Worm (Caenorhabditis elegans): Measurements from ENCODE around the gene lgc-55.

Gene lgc-55

DNA sequence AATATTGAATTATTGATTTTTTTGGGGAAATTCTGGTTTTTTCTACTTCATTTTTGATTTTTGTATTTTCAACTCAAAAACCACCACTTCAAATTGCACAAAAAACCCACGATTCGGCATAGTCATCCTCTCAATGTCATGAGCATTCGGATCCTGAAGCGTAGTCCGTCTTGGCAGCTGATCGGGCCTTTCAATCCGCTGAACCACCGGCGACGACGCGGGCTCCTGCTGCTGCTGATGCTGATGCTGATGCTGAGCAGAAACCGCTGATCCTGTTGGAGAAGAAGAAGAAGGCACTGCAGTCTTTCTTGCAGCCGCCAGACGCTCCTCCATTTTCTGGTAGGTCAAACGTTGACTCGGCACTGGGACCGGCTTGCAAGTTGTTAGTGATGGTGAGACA lies 23.7 kb upstream of the lgc-55 start:
- no peak for TF ChIP-seq tab-1 (GFP tag; IDR thresholded peaks at IDR 0.05)
- no peak for TF ChIP-seq med-1 (GFP tag; optimal IDR thresholded peaks at IDR 0.05; ENCODE audit: insufficient read depth)
- no peak for TF ChIP-seq ref-1 (GFP tag; conservative IDR thresholded peaks at IDR 0.05)
- TF ChIP-seq flt-1 (GFP tag; IDR thresholded peaks at IDR 0.05): no peak
- TF ChIP-seq ztf-23 (GFP tag; IDR thresholded peaks at IDR 0.05): no peak
- 0 out of 2 replicates have a peak, but pooled peaks have one; percentile 36 for TF ChIP-seq T22C8.4 (GFP tag; IDR thresholded peaks at IDR 0.05)
- no peak for TF ChIP-seq klf-2 (GFP tag; conservative IDR thresholded peaks at IDR 0.05)
- TF ChIP-seq cog-1 (tag; optimal IDR thresholded peaks at IDR 0.05): no peak

DNA sequence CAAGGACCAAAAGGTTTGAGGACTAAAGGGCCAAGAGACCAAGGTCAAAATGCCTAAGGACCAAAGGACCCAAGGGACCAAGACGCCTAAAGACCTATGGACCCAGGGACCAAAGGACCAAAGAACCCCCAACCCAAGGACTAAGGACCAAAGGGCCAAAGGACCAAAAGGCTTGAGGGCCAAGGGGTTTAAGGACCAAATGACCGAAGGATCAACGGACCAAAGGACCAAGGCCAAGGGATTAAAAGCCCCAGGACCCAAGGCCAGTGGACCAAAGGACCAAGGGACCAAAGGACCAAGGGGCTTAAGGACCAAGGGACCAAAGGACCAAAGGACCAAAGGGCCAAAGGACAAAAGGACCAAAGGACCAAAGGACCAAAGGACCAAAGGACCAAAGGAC lies 23.1 kb upstream of the lgc-55 start:
- TF ChIP-seq cog-1 (tag; optimal IDR thresholded peaks at IDR 0.05) (no peak), ztf-23 (GFP tag; IDR thresholded peaks at IDR 0.05) (no peak), ztf-29 (GFP tag; IDR thresholded peaks at IDR 0.05) (no peak), klf-2 (GFP tag; conservative IDR thresholded peaks at IDR 0.05) (no peak), flt-1 (GFP tag; IDR thresholded peaks at IDR 0.05) (no peak), ref-1 (GFP tag; conservative IDR thresholded peaks at IDR 0.05) (no peak), T22C8.4 (GFP tag; IDR thresholded peaks at IDR 0.05) (no peak), med-1 (GFP tag; optimal IDR thresholded peaks at IDR 0.05; ENCODE audit: insufficient read depth) (no peak), tab-1 (GFP tag; IDR thresholded peaks at IDR 0.05) (no peak)

DNA sequence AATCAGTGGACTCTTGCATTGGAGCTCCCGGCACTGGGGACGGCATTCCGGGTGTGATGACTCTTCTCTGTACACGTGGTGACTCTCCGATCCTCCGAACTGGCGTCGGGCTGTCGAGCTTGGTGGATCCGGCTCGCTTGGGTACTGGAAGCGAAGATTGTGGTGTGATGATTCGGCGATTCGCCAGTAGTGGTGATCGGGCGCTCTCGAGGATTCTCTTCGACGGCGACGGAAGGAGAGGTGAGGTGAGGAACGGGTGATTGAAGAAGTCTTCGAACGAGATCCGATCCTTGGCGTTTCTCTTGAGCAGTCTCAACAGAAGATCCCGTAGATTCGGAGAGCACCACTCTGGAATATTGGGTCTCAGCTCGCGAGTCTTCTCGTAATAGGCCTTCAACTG lies 22.2 kb upstream of the lgc-55 start:
- TF ChIP-seq T22C8.4 (GFP tag; IDR thresholded peaks at IDR 0.05): no peak
- TF ChIP-seq ref-1 (GFP tag; conservative IDR thresholded peaks at IDR 0.05): no peak
- no peak for TF ChIP-seq klf-2 (GFP tag; conservative IDR thresholded peaks at IDR 0.05)
- no peak for TF ChIP-seq ztf-23 (GFP tag; IDR thresholded peaks at IDR 0.05)
- no peak for TF ChIP-seq tab-1 (GFP tag; IDR thresholded peaks at IDR 0.05)
- no peak for TF ChIP-seq med-1 (GFP tag; optimal IDR thresholded peaks at IDR 0.05; ENCODE audit: insufficient read depth)
- no peak for TF ChIP-seq ztf-29 (GFP tag; IDR thresholded peaks at IDR 0.05)
- TF ChIP-seq cog-1 (tag; optimal IDR thresholded peaks at IDR 0.05): no peak
- no peak for TF ChIP-seq flt-1 (GFP tag; IDR thresholded peaks at IDR 0.05)

DNA sequence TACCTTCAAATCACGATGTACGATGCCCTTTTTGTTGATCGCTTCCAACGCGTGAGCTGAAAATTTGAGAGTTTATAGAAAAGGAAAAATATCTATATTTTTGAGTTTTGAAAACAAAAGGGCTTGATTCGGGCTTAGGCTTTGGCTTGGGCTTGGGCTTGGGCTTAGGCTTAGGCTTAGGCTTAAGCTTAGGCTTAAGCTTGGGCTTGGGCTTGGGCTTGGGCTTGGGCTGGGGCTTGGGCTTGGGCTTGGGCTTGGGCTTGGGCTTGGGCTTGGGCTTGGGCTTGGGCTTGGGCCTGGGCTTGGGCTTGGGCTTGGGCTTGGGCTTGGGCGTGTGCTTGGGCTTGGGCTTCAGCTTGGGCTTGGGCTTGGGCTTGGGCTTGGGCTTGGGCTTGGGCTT lies 20.7 kb upstream of the lgc-55 start:
- TF ChIP-seq ztf-29 (GFP tag; IDR thresholded peaks at IDR 0.05): peak; percentile 76; the same call in 1 of the 2 replicates
- TF ChIP-seq cog-1 (tag; optimal IDR thresholded peaks at IDR 0.05): no peak
- TF ChIP-seq klf-2 (GFP tag; conservative IDR thresholded peaks at IDR 0.05): no peak

DNA sequence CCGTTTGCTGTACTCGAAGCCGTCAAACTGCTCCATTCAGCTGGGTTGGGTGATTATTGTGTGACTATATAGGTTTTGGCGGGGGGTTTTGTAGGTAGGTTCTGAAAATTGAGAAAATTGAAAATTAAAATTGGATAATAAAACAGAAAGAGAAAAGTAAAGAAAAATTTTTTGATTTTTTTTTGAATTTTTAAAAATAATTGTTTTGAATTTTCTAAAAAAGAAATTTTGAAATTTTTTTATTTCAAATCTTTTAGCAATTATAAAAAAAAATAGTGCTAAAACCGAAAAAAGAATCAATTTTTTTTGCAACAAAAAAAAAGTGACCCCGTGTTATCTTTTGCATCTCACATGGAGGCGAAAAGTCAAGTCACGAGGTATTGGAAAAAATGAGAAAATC lies 18.5 kb upstream of the lgc-55 start, which contains the start of gene unc-51:
Gene unc-51 (minus strand): TSS at position 101 of the 400 bp plus-strand sequence.
- TF ChIP-seq ref-1 (GFP tag; conservative IDR thresholded peaks at IDR 0.05) (no peak), cog-1 (tag; optimal IDR thresholded peaks at IDR 0.05) (no peak), flt-1 (GFP tag; IDR thresholded peaks at IDR 0.05) (no peak), T22C8.4 (GFP tag; IDR thresholded peaks at IDR 0.05) (no peak)

DNA sequence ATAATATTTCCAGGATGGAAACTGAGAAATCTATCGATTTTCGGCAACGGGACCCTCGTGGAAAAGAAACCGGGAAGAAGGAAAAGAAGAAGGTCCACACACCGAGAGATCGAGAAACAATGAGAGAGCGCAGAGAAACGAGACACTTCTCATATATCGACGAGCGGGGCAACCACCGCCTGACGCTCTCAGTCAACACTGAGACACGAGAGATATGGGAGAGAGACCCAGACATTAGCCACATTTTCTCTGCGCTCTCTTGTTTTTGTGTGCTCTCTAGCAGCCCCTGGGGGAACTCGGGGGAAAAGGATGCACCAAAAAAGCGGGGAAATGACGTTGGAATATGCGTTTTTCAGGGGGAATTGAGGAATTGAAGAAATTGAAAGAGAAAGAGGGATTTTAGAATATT lies 17.1 kb upstream of the lgc-55 start:
- TF ChIP-seq ztf-29 (GFP tag; IDR thresholded peaks at IDR 0.05) (no peak), ztf-23 (GFP tag; IDR thresholded peaks at IDR 0.05) (no peak), ref-1 (GFP tag; conservative IDR thresholded peaks at IDR 0.05) (no peak), med-1 (GFP tag; optimal IDR thresholded peaks at IDR 0.05; ENCODE audit: insufficient read depth) (no peak), klf-2 (GFP tag; conservative IDR thresholded peaks at IDR 0.05) (no peak), T22C8.4 (GFP tag; IDR thresholded peaks at IDR 0.05) (peak; percentile 84), tab-1 (GFP tag; IDR thresholded peaks at IDR 0.05) (0 out of 2 replicates have a peak, but pooled peaks have one; percentile 19), cog-1 (tag; optimal IDR thresholded peaks at IDR 0.05) (peak; percentile 4), flt-1 (GFP tag; IDR thresholded peaks at IDR 0.05) (no peak)

DNA sequence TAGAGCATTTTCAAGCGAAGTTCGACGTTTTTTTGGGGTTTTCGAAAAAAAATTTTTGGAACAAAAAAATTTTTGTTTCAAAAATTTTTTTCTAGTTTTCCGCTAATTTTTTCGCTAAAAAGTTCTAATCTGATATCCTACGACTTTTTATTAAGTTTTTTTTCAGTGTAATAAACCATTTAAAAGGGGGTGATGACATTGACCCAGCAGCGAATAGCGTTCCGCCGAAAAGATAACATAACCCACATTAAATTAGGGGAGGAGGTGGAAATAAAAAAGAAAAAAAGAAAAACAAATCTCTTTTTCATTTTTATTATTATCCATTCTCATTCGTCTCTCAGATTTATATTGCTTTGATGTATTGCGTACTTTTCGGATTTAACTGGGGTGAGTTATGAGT lies 15.4 kb upstream of the lgc-55 start, which contains the start of gene Y60A3A.23:
Gene Y60A3A.23 (plus strand): TSS at position 301 of the 400 bp plus-strand sequence.
- TF ChIP-seq T22C8.4 (GFP tag; IDR thresholded peaks at IDR 0.05): no peak
- no peak for TF ChIP-seq flt-1 (GFP tag; IDR thresholded peaks at IDR 0.05)
- TF ChIP-seq med-1 (GFP tag; optimal IDR thresholded peaks at IDR 0.05; ENCODE audit: insufficient read depth): no peak
- TF ChIP-seq ztf-23 (GFP tag; IDR thresholded peaks at IDR 0.05): no peak
- TF ChIP-seq cog-1 (tag; optimal IDR thresholded peaks at IDR 0.05): no peak

DNA sequence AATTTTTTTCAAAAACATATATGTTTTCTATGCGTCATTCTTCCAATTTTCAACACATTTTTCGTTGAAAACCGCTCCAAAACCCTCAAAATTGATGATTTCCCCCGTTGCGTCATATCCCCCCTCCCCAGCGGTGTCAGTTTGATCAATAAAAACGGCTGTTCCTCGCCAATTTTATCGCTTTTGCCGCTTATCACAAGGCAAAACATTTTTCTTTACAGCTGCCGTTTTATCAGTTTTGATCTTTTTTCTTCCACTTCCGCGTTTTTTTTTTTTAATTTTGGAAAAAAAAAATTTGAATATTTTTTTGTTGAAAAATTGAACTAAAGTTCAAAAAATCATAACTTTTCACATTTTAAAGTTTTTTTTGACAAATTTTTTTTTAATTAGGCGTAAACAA lies 11.6 kb upstream of the lgc-55 start:
- no peak for TF ChIP-seq cog-1 (tag; optimal IDR thresholded peaks at IDR 0.05)
- no peak for TF ChIP-seq tab-1 (GFP tag; IDR thresholded peaks at IDR 0.05)
- TF ChIP-seq ztf-29 (GFP tag; IDR thresholded peaks at IDR 0.05): no peak
- TF ChIP-seq T22C8.4 (GFP tag; IDR thresholded peaks at IDR 0.05): no peak
- no peak for TF ChIP-seq ztf-23 (GFP tag; IDR thresholded peaks at IDR 0.05)
- TF ChIP-seq klf-2 (GFP tag; conservative IDR thresholded peaks at IDR 0.05): no peak
- TF ChIP-seq flt-1 (GFP tag; IDR thresholded peaks at IDR 0.05): no peak
- TF ChIP-seq med-1 (GFP tag; optimal IDR thresholded peaks at IDR 0.05; ENCODE audit: insufficient read depth): no peak
- no peak for TF ChIP-seq ref-1 (GFP tag; conservative IDR thresholded peaks at IDR 0.05)

DNA sequence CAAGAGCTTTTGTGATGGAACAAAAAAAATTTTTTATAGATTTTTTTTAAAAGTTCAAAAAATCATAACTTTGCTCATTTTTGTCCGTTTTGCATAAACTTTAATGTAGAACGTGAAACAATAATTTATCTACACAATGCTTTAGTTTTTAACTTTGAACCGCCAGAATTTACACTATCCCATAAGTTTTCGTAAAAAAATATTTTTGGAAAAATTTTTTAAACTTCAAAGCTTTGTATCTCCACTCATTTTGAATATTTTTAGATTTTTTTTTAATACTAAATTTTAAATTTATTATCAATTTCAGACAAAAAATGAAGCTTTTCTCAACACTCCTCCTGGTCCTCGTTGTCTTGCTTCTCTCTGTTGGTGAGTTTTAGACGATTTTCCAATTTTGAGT lies 11.2 kb upstream of the lgc-55 start, which contains the start of gene Y60A3A.21:
Gene Y60A3A.21 (plus strand): TSS at position 301 of the 400 bp plus-strand sequence.
- TF ChIP-seq ztf-23 (GFP tag; IDR thresholded peaks at IDR 0.05) (no peak), tab-1 (GFP tag; IDR thresholded peaks at IDR 0.05) (no peak), klf-2 (GFP tag; conservative IDR thresholded peaks at IDR 0.05) (no peak)

DNA sequence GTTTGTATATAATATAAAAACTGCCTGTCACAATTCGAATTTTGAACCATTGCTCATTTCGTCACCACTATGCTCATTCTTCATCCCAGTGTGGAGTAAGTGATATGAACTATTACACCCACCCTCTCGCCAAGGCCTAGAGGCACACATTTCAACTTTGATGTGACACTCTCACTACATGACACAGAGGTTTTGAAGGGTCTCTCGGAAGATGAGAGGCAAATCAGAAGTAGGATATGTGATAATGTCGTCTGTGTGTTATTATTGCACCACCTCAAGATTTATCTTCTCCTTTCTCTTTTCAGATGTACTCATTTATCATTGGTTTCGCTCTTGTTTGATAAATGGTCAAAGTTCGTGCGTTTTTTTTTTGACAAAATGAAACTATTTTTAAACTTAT lies 1.5 kb upstream of the lgc-55 start:
- no peak for TF ChIP-seq ztf-29 (GFP tag; IDR thresholded peaks at IDR 0.05)
- TF ChIP-seq ztf-23 (GFP tag; IDR thresholded peaks at IDR 0.05): no peak
- TF ChIP-seq klf-2 (GFP tag; conservative IDR thresholded peaks at IDR 0.05): no peak
- no peak for TF ChIP-seq ref-1 (GFP tag; conservative IDR thresholded peaks at IDR 0.05)

DNA sequence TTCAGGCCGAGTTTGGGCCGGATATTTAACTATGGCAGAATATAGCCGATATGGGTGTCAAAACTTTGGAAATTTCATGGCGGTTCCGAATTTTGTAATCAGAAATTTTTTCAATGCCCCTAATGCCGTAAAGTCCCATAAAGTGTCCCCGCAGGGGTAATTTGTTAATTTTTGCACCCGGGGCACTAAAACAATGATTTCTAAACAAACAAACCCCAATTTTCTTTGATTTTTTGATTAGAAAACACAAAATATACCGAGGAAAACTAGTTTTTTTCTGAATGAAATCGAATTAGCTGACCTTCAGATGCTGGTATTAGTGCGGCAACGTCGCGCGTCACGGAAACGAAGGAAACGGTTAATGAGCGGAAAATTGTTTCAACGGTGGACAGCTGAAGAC lies 12.1 kb downstream of the lgc-55 start:
- no peak for TF ChIP-seq cog-1 (tag; optimal IDR thresholded peaks at IDR 0.05)
- TF ChIP-seq ztf-23 (GFP tag; IDR thresholded peaks at IDR 0.05): no peak
- TF ChIP-seq ztf-29 (GFP tag; IDR thresholded peaks at IDR 0.05): no peak
- no peak for TF ChIP-seq T22C8.4 (GFP tag; IDR thresholded peaks at IDR 0.05)
- no peak for TF ChIP-seq med-1 (GFP tag; optimal IDR thresholded peaks at IDR 0.05; ENCODE audit: insufficient read depth)
- no peak for TF ChIP-seq klf-2 (GFP tag; conservative IDR thresholded peaks at IDR 0.05)
- no peak for TF ChIP-seq tab-1 (GFP tag; IDR thresholded peaks at IDR 0.05)
